Worm (Caenorhabditis elegans): Measurements from ENCODE around the gene npp-5.

Gene npp-5

DNA sequence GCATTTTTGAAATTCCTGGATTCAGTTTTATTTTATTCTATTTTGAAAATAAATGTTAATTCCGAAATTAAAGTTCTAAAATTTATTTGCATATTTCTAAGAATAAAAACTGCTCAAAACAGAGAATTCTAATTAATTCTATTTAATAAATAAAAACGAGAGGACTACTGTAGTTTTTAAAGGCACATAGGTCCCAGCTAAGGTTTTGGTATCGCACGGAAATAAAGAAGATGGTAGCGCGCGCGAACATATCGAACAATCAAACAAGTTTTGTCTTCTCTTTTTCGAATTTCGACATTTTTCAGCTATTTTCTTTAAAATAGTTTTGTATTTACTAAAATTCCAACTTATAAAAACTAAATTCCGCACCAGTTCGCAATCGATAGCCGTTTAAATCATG is 21.7 kb downstream of the npp-5 start:
- TF ChIP-seq mml-1 (tag; optimal IDR thresholded peaks at IDR 0.05) (no peak), skn-1 (tag; optimal IDR thresholded peaks at IDR 0.05) (no peak), hmg-11 (tag; optimal IDR thresholded peaks at IDR 0.05) (no peak), lin-39 (tag; optimal IDR thresholded peaks at IDR 0.05) (no peak), aly-2 (tag; optimal IDR thresholded peaks at IDR 0.05) (no peak), eor-1 (tag; optimal IDR thresholded peaks at IDR 0.05) (no peak), snpc-4 (tag; optimal IDR thresholded peaks at IDR 0.05) (no peak), elt-3 (tag; optimal IDR thresholded peaks at IDR 0.05) (no peak), pqm-1 (tag; optimal IDR thresholded peaks at IDR 0.05) (no peak), pha-4 (tag; optimal IDR thresholded peaks at IDR 0.05) (no peak), egl-27 (tag; optimal IDR thresholded peaks at IDR 0.05) (no peak), elt-1 (tag; optimal IDR thresholded peaks at IDR 0.05) (no peak), fkh-10 (GFP tag; optimal IDR thresholded peaks at IDR 0.05) (no peak), nhr-28 (tag; optimal IDR thresholded peaks at IDR 0.05) (no peak), nfya-1 (tag; optimal IDR thresholded peaks at IDR 0.05; ENCODE audit: insufficient read depth) (no peak), mdl-1 (tag; optimal IDR thresholded peaks at IDR 0.05) (no peak), ztf-11 (tag; optimal IDR thresholded peaks at IDR 0.05) (no peak), zag-1 (tag; optimal IDR thresholded peaks at IDR 0.05) (no peak), egl-5 (tag; optimal IDR thresholded peaks at IDR 0.05) (no peak)

DNA sequence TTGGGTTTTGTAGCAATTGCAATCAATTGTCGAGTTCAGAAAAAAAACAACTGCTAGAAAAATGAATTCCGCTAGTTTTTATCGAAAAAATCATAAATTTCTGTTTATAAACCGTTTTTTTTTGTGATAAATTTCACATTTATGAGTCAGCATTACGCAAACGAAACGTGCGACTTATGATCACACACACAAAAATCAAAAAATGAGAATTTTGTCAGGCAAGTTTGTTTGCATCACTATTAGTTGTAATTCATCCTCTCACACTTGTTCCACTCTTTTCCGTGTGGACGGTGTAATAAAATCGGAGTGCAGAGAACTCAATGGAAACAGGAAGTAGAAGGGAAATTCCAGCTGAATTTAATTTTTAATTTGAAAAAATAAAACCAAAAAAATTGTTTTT is 22.2 kb downstream of the npp-5 start, which contains the start of gene pcs-1:
Gene pcs-1 (minus strand): TSS at position 344 of the 400 bp plus-strand sequence.
- TF ChIP-seq nhr-67 (tag; optimal IDR thresholded peaks at IDR 0.05) (no peak), egl-5 (tag; optimal IDR thresholded peaks at IDR 0.05) (no peak), elt-2 (tag; optimal IDR thresholded peaks at IDR 0.05) (peak; percentile 53), pha-4 (tag; optimal IDR thresholded peaks at IDR 0.05) (peak; percentile 10), nhr-23 (tag; optimal IDR thresholded peaks at IDR 0.05) (no peak)

DNA sequence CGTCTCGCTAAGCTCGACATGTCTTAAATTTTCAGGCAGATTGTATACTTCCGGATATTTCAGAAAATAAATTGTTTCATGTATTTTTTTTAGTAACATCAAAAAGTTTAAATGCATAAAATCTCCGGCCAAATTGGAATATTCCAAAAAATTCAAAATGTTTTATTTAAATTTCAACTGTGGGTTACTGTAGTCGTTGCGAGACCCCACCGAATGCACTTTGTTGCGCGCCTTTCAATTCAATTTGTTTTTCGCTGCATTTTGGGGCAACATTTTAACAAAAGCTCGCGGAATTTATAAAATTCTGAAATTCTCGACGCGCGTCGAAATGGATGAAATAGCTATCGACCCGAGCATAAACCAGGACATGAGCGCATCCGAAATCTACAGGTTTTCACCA is 26.7 kb downstream of the npp-5 start, which contains the start of gene F54D5.2:
Gene F54D5.2 (plus strand): TSS at position 237 of the 400 bp plus-strand sequence.
- TF ChIP-seq nhr-23 (tag; optimal IDR thresholded peaks at IDR 0.05) (no peak), zag-1 (tag; optimal IDR thresholded peaks at IDR 0.05) (no peak), R02D3.7 (tag; optimal IDR thresholded peaks at IDR 0.05) (no peak), elt-3 (tag; optimal IDR thresholded peaks at IDR 0.05) (no peak), lsy-12 (tag; optimal IDR thresholded peaks at IDR 0.05) (no peak), unc-39 (tag; optimal IDR thresholded peaks at IDR 0.05) (no peak), fkh-10 (GFP tag; optimal IDR thresholded peaks at IDR 0.05) (no peak), nhr-76 (tag; optimal IDR thresholded peaks at IDR 0.05) (no peak), skn-1 (tag; optimal IDR thresholded peaks at IDR 0.05) (no peak), ceh-28 (tag; optimal IDR thresholded peaks at IDR 0.05) (no peak), nhr-67 (tag; optimal IDR thresholded peaks at IDR 0.05) (no peak), ceh-16 (tag; optimal IDR thresholded peaks at IDR 0.05) (no peak), fkh-2 (tag; optimal IDR thresholded peaks at IDR 0.05) (no peak), ztf-4 (tag; optimal IDR thresholded peaks at IDR 0.05) (no peak), nhr-237 (tag; optimal IDR thresholded peaks at IDR 0.05) (no peak)

DNA sequence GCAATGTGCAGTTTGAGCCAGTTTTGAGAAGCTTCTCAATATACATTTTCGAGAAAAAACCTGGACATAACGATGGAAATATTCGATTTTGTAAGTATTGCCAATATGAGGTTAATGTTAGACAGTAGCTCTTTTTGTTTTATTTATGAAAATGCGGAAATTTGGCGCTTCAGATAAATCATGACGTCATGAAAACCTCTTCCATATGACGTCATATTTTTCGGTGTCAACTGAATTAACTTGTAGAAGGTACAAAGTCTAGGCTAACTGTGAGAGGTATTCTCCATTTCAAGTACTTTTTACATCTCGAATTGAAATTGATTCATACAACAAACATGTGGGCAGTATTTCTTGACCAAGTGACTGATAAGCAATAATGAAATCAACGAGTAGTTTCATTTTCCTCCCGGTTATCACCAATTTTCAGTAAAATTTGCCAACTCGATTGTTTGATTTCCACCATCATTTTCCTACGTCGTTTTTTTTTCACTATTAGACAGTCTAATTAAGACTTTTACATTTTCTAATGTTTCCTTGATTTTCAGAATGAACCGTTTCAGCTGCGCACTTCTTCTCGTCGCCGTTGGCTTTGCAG is 28.3 kb downstream of the npp-5 start, which contains the start of gene F54D5.3:
Gene F54D5.3 (plus strand): TSS at position 546 of the 595 bp plus-strand sequence.
- TF ChIP-seq pqm-1 (tag; optimal IDR thresholded peaks at IDR 0.05), result peak; percentile 75
- no peak for TF ChIP-seq nhr-76 (tag; optimal IDR thresholded peaks at IDR 0.05)
- peak; percentile 19 for TF ChIP-seq pha-4 (tag; optimal IDR thresholded peaks at IDR 0.05)
- no peak for TF ChIP-seq mdl-1 (tag; optimal IDR thresholded peaks at IDR 0.05)
- TF ChIP-seq nhr-237 (tag; optimal IDR thresholded peaks at IDR 0.05), result no peak
- no peak for TF ChIP-seq tbx-2 (tag; optimal IDR thresholded peaks at IDR 0.05)
- peak; percentile 69 for TF ChIP-seq elt-2 (tag; optimal IDR thresholded peaks at IDR 0.05)

DNA sequence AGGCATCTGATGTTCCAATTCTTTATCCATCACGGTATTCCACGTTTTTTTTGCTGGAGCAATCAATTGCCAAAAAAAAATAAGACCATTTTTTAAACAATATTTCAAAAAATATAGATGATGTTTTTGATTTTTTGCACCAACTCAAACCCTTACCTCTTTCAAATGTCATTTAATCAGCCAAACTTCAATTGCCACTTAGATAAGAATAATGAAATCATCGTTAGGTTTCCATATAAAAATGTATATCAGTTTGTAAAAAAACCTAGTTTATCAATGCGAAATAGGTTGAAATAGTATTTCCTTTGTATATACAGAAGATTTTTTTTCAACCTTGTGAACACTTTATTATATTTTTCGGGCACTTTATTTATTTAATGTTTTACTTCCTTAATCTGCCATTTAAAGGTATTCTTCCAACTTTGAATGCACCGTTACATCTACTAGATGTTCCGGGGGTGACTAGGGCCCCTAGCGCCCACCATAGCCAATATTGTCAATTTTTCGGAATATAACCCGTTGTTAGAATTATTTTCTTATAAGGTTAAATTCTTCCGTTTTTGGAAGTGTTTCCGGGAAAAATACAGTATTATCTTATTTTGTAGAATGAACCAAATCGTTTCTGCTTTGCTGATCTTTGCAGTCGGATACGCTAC is 30.3 kb downstream of the npp-5 start, which contains the start of the genes F54D5.23 and F54D5.4:
Gene F54D5.23 (minus strand): TSS at position 75 of the 656 bp plus-strand sequence.
Gene F54D5.4 (plus strand): TSS at position 606 of the 656 bp plus-strand sequence.
- TF ChIP-seq lin-39 (tag; optimal IDR thresholded peaks at IDR 0.05) (no peak), elt-2 (tag; optimal IDR thresholded peaks at IDR 0.05) (peak; percentile 52), pqm-1 (tag; optimal IDR thresholded peaks at IDR 0.05) (peak; percentile 33)

All from whole organism, L3 larva.